Worm (Caenorhabditis elegans): Measurements from ENCODE around the gene B0244.4.

The B0244.4 gene

ce11 chrIII:5717173-5717748 lies 30.0 kb upstream of the B0244.4 start:
- no peak for TF ChIP-seq K02D7.2 (tag; optimal IDR thresholded peaks at IDR 0.05)
- no peak for TF ChIP-seq ttx-3 (tag; optimal IDR thresholded peaks at IDR 0.05)
- TF ChIP-seq pha-4 (tag; optimal IDR thresholded peaks at IDR 0.05): no peak
- TF ChIP-seq sox-4 (tag; optimal IDR thresholded peaks at IDR 0.05): no peak
- TF ChIP-seq dmd-4 (tag; optimal IDR thresholded peaks at IDR 0.05; ENCODE audit: borderline replicate concordance): no peak
- TF ChIP-seq ceh-2 (tag; optimal IDR thresholded peaks at IDR 0.05): no peak
- no peak for TF ChIP-seq pat-9 (tag; optimal IDR thresholded peaks at IDR 0.05)
- no peak for TF ChIP-seq pax-1 (tag; optimal IDR thresholded peaks at IDR 0.05)
- no peak for TF ChIP-seq ceh-34 (tag; optimal IDR thresholded peaks at IDR 0.05)
- TF ChIP-seq pqm-1 (tag; optimal IDR thresholded peaks at IDR 0.05): no peak
- TF ChIP-seq ahr-1 (tag; optimal IDR thresholded peaks at IDR 0.05): no peak
- TF ChIP-seq ceh-22 (tag; optimal IDR thresholded peaks at IDR 0.05): no peak
- TF ChIP-seq ceh-18 (tag; optimal IDR thresholded peaks at IDR 0.05): no peak
- no peak for TF ChIP-seq hlh-8 (tag; optimal IDR thresholded peaks at IDR 0.05)
- no peak for TF ChIP-seq pros-1 (tag; optimal IDR thresholded peaks at IDR 0.05)
- no peak for TF ChIP-seq fax-1 (tag; optimal IDR thresholded peaks at IDR 0.05)

- TF ChIP-seq tbx-2 (tag; optimal IDR thresholded peaks at IDR 0.05) (peak; percentile 17), ets-4 (tag; optimal IDR thresholded peaks at IDR 0.05) (no peak)
Observed at ce11 chrIII:5718385-5718784, 28.9 kb upstream of the B0244.4 start.

- no peak for TF ChIP-seq nfya-1 (tag; optimal IDR thresholded peaks at IDR 0.05)
- peak; percentile 20 for TF ChIP-seq ceh-34 (tag; optimal IDR thresholded peaks at IDR 0.05)
- TF ChIP-seq ceh-30 (tag; optimal IDR thresholded peaks at IDR 0.05): no peak
- no peak for TF ChIP-seq ttx-3 (tag; optimal IDR thresholded peaks at IDR 0.05)
- no peak for TF ChIP-seq C38D4.7 (GFP tag; optimal IDR thresholded peaks at IDR 0.05)
- TF ChIP-seq ceh-18 (tag; optimal IDR thresholded peaks at IDR 0.05): no peak
Observed at ce11 chrIII:5719105-5719831, 28.0 kb upstream of the B0244.4 start.

- TF ChIP-seq hlh-6 (tag; optimal IDR thresholded peaks at IDR 0.05): no peak
- TF ChIP-seq ceh-14 (tag; optimal IDR thresholded peaks at IDR 0.05): no peak
- TF ChIP-seq unc-86 (tag; optimal IDR thresholded peaks at IDR 0.05): no peak
- no peak for TF ChIP-seq pros-1 (tag; optimal IDR thresholded peaks at IDR 0.05)
- TF ChIP-seq pax-1 (tag; optimal IDR thresholded peaks at IDR 0.05): no peak
- TF ChIP-seq ceh-19 (GFP tag; optimal IDR thresholded peaks at IDR 0.05): no peak
- no peak for TF ChIP-seq unc-55 (GFP tag; optimal IDR thresholded peaks at IDR 0.05)
- no peak for TF ChIP-seq pat-9 (tag; optimal IDR thresholded peaks at IDR 0.05)
- no peak for TF ChIP-seq rnt-1 (tag; optimal IDR thresholded peaks at IDR 0.05)
- TF ChIP-seq ztf-16 (tag; optimal IDR thresholded peaks at IDR 0.05): no peak
- no peak for TF ChIP-seq lin-11 (tag; optimal IDR thresholded peaks at IDR 0.05)
Observed at ce11 chrIII:5719832-5720194, 27.5 kb upstream of the B0244.4 start.

- TF ChIP-seq sdc-2 (tag; optimal IDR thresholded peaks at IDR 0.05): no peak
- TF ChIP-seq npax-4 (tag; optimal IDR thresholded peaks at IDR 0.05): no peak
- no peak for TF ChIP-seq ama-1 (optimal IDR thresholded peaks at IDR 0.05)
- no peak for TF ChIP-seq mec-3 (tag; optimal IDR thresholded peaks at IDR 0.05; ENCODE audit: borderline replicate concordance)
- no peak for TF ChIP-seq ahr-1 (tag; optimal IDR thresholded peaks at IDR 0.05)
- peak; percentile 44 for TF ChIP-seq ceh-14 (tag; optimal IDR thresholded peaks at IDR 0.05)
- TF ChIP-seq tbx-2 (tag; optimal IDR thresholded peaks at IDR 0.05): peak; percentile 24
- TF ChIP-seq C08G9.2 (tag; optimal IDR thresholded peaks at IDR 0.05): no peak
- no peak for TF ChIP-seq ceh-24 (tag; optimal IDR thresholded peaks at IDR 0.05)
- TF ChIP-seq K09A11.1 (tag; optimal IDR thresholded peaks at IDR 0.05; ENCODE audit: insufficient read depth): no peak
- TF ChIP-seq hlh-15 (tag; optimal IDR thresholded peaks at IDR 0.05): no peak
- no peak for TF ChIP-seq unc-86 (tag; optimal IDR thresholded peaks at IDR 0.05)
- no peak for TF ChIP-seq pag-3 (tag; optimal IDR thresholded peaks at IDR 0.05; ENCODE audit: borderline replicate concordance)
- no peak for TF ChIP-seq elt-4 (tag; optimal IDR thresholded peaks at IDR 0.05)
- no peak for TF ChIP-seq fax-1 (tag; optimal IDR thresholded peaks at IDR 0.05)
- TF ChIP-seq zip-5 (tag; optimal IDR thresholded peaks at IDR 0.05): no peak
- no peak for TF ChIP-seq lim-6 (tag; optimal IDR thresholded peaks at IDR 0.05)
- TF ChIP-seq eyg-1 (tag; optimal IDR thresholded peaks at IDR 0.05): no peak
- peak; percentile 99 for TF ChIP-seq unc-42 (tag; optimal IDR thresholded peaks at IDR 0.05)
- TF ChIP-seq pha-4 (tag; optimal IDR thresholded peaks at IDR 0.05): no peak
Observed at ce11 chrIII:5720266-5721019, 26.8 kb upstream of the B0244.4 start.

All from whole organism, late embryonic.